Worm (Caenorhabditis elegans) whole organism, L2 larva: ENCODE data around the gene T08D10.3.

ENCODE experiments used
- C34F6.9 ChIP-seq: fragments of 150-350 bp; optimal IDR thresholded peaks from 2 replicates; lab custom pipeline; 2014; ENCODE audit warnings: missing biosample characterization, missing genetic modification characterization
- R02D3.7 ChIP-seq: fragments of 150-350 bp; optimal IDR thresholded peaks from 2 replicates; lab custom pipeline; 2014; ENCODE audit warnings: missing biosample characterization, missing genetic modification characterization
- ZK546.5 ChIP-seq: sonication (generic microtip); optimal IDR thresholded peaks from 2 replicates; lab custom pipeline; 2017; ENCODE audit warnings: missing biosample characterization, missing genetic modification characterization
- aly-2 ChIP-seq: fragments of 150-350 bp; optimal IDR thresholded peaks from 2 replicates; lab custom pipeline; 2014; ENCODE audit warnings: missing biosample characterization, missing genetic modification characterization
- blmp-1 ChIP-seq: sonication (generic microtip); optimal IDR thresholded peaks from 2 replicates; lab custom pipeline; 2017; ENCODE audit warnings: missing genetic modification characterization, mild to moderate bottlenecking, missing compliant biosample characterization, antibody characterized with exemption, moderate library complexity; ENCODE audit not compliant: insufficient read depth
- ceh-82 ChIP-seq: fragments of 150-350 bp; optimal IDR thresholded peaks from 2 replicates; lab custom pipeline; 2014; ENCODE audit warnings: missing biosample characterization, missing genetic modification characterization
- crh-2 ChIP-seq: sonication (generic microtip); optimal IDR thresholded peaks from 2 replicates; lab custom pipeline; 2017; ENCODE audit warnings: missing biosample characterization, missing genetic modification characterization
- elt-1 ChIP-seq: fragments of 150-350 bp; optimal IDR thresholded peaks from 2 replicates; lab custom pipeline; 2014; ENCODE audit warnings: missing biosample characterization, missing genetic modification characterization
- elt-3 ChIP-seq: sonication (generic microtip); optimal IDR thresholded peaks from 2 replicates; lab custom pipeline; 2017; ENCODE audit warnings: missing biosample characterization, missing genetic modification characterization
- fos-1 ChIP-seq: fragments of 150-350 bp; optimal IDR thresholded peaks from 2 replicates; lab custom pipeline; 2014; ENCODE audit warnings: missing biosample characterization, missing genetic modification characterization
- lin-13 ChIP-seq: fragments of 150-350 bp; optimal IDR thresholded peaks from 2 replicates; lab custom pipeline; 2014; ENCODE audit warnings: missing biosample characterization, missing genetic modification reagents, missing genetic modification characterization
- lin-39 ChIP-seq: fragments of 150-350 bp; optimal IDR thresholded peaks from 2 replicates; lab custom pipeline; 2014; ENCODE audit warnings: missing biosample characterization, missing genetic modification reagents, missing genetic modification characterization
- lsy-2 ChIP-seq, 2 experiments: fragments of 150-350 bp in 1 of 2; sonication (generic microtip) in 1 of 2; optimal IDR thresholded peaks; 2 replicates each; lab custom pipeline; 2014 to 2017; ENCODE audit warnings: missing biosample characterization in 2 of 2, missing genetic modification characterization in 2 of 2
- mab-5 ChIP-seq: fragments of 150-350 bp; optimal IDR thresholded peaks from 2 replicates; lab custom pipeline; 2014; ENCODE audit warnings: missing biosample characterization, missing genetic modification characterization
- mbf-1 ChIP-seq: sonication (generic microtip); optimal IDR thresholded peaks from 2 replicates; lab custom pipeline; 2017; ENCODE audit warnings: missing biosample characterization, missing genetic modification characterization
- mdl-1 ChIP-seq, 2 experiments: fragments of 150-350 bp in 1 of 2; sonication (generic microtip) in 1 of 2; optimal IDR thresholded peaks; 2 replicates each; lab custom pipeline; 2017; ENCODE audit warnings: missing biosample characterization in 2 of 2, missing genetic modification characterization in 2 of 2
- nhr-10 ChIP-seq: sonication (generic microtip); optimal IDR thresholded peaks from 2 replicates; lab custom pipeline; 2017; ENCODE audit warnings: missing biosample characterization, missing genetic modification characterization
- nhr-11 ChIP-seq: fragments of 150-350 bp; optimal IDR thresholded peaks from 2 replicates; lab custom pipeline; 2014; ENCODE audit warnings: missing biosample characterization, missing genetic modification characterization
- nhr-12 ChIP-seq: fragments of 150-350 bp; optimal IDR thresholded peaks from 2 replicates; lab custom pipeline; 2014; ENCODE audit warnings: missing biosample characterization, missing genetic modification characterization
- nhr-129 ChIP-seq: fragments of 150-350 bp; optimal IDR thresholded peaks from 2 replicates; lab custom pipeline; 2014; ENCODE audit warnings: missing biosample characterization, missing genetic modification characterization
- nhr-21 ChIP-seq: fragments of 150-350 bp; optimal IDR thresholded peaks from 2 replicates; lab custom pipeline; 2014; ENCODE audit warnings: missing biosample characterization, missing genetic modification characterization
- nhr-23 ChIP-seq: fragments of 150-350 bp; optimal IDR thresholded peaks from 2 replicates; lab custom pipeline; 2014; ENCODE audit warnings: missing biosample characterization, missing genetic modification reagents, missing genetic modification characterization
- nhr-237 ChIP-seq: fragments of 150-350 bp; optimal IDR thresholded peaks from 2 replicates; lab custom pipeline; 2014; ENCODE audit warnings: missing biosample characterization, missing genetic modification characterization
- nhr-6 ChIP-seq: fragments of 150-350 bp; optimal IDR thresholded peaks from 2 replicates; lab custom pipeline; 2014; ENCODE audit warnings: missing biosample characterization, missing genetic modification characterization
- nhr-77 ChIP-seq: fragments of 150-350 bp; optimal IDR thresholded peaks from 2 replicates; lab custom pipeline; 2014; ENCODE audit warnings: missing biosample characterization, missing genetic modification characterization
- skn-1 ChIP-seq: sonication (generic microtip); optimal IDR thresholded peaks from 2 replicates; lab custom pipeline; 2017; ENCODE audit warnings: missing biosample characterization, missing genetic modification characterization
- sma-3 ChIP-seq: sonication (generic microtip); optimal IDR thresholded peaks from 2 replicates; lab custom pipeline; 2016; ENCODE audit warnings: missing genetic modification reagents, missing genetic modification characterization, missing compliant biosample characterization
- sma-9 ChIP-seq, 2 experiments: fragments of 150-350 bp in 1 of 2; sonication (generic microtip) in 1 of 2; optimal IDR thresholded peaks; 2 replicates each; lab custom pipeline; 2014 to 2016; ENCODE audit warnings: missing genetic modification characterization in 2 of 2, mild to moderate bottlenecking in 1 of 2, missing biosample characterization in 1 of 2, missing compliant biosample characterization in 1 of 2, missing genetic modification reagents in 1 of 2, moderate library complexity in 1 of 2
- snpc-4 ChIP-seq: fragments of 150-350 bp; optimal IDR thresholded peaks from 2 replicates; lab custom pipeline; 2014; ENCODE audit warnings: missing biosample characterization, missing genetic modification characterization
- unc-39 ChIP-seq: fragments of 150-350 bp; optimal IDR thresholded peaks from 2 replicates; lab custom pipeline; 2014; ENCODE audit warnings: missing biosample characterization, missing genetic modification characterization
- unc-55 ChIP-seq: fragments of 150-350 bp; sonication (generic microtip); optimal IDR thresholded peaks from 3 replicates; lab custom pipeline; 2014; ENCODE audit warnings: missing biosample characterization, missing genetic modification reagents, missing genetic modification characterization
- unc-62 ChIP-seq: fragments of 150-350 bp; optimal IDR thresholded peaks from 2 replicates; lab custom pipeline; 2014; ENCODE audit warnings: missing biosample characterization, missing genetic modification reagents, missing genetic modification characterization
- zag-1 ChIP-seq: fragments of 150-350 bp; optimal IDR thresholded peaks from 2 replicates; lab custom pipeline; 2014; ENCODE audit warnings: missing biosample characterization, missing genetic modification characterization
- ztf-11 ChIP-seq: sonication (generic microtip); optimal IDR thresholded peaks from 2 replicates; lab custom pipeline; 2017; ENCODE audit warnings: missing biosample characterization, missing genetic modification characterization

T08D10.3 gene

DNA sequence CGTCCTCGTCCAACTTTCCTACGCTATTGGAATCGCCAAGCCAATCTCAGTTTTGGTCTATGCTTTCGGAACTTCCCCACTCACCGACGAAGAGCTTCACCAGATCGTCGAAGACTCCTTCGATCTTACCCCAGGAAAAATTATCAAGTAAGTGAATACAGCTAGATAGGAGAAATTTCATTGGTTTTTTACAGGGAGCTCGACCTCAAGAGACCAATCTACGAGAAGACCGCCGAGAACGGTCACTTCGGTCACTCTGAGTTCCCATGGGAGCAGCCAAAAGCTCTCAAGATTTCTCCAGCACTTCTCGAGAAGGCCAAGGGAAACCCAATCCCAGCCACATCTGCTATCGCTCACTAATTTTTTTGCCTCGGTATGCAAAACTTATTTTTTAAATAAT is 11.8 kb downstream of the T08D10.3 start:
- TF ChIP-seq zag-1 (no peak), nhr-129 (tag; lab: Kevin White, UChicago) (no peak), snpc-4 (no peak), lin-13 (no peak)
- TF ChIP-seq, all 48 proteins: peak for 0

DNA sequence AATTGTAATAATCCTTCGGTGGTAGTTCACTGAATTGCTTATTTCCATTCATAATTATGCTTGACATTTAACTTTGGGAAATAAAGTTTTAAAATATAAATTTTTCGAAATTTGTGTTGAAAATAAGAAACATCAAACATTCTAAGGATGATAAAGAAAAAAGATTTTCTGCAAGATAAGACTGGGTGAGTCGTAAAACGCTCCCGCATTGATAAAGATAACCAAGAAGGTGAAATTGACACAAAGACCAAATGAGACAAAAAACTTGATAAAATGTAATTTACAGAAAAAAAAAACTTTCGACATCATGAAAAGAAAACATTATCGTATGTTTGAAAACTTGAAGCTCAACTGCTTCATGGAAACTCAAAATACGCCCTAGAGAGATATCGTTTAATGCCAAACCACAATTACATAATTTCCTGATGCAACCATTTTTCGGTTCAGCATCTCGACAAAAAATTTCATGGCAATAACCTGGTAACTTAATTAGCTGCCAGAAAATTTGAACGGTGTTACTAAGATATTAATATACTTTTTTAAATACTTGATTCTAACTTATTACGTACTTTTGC is 12.9 kb downstream of the T08D10.3 start:
- no peak for TF ChIP-seq elt-3 (tag; lab: Kevin White, UChicago)
- no peak for TF ChIP-seq nhr-6 (tag; lab: Kevin White, UChicago)
- TF ChIP-seq aly-2 (tag; lab: Kevin White, UChicago) = no peak
- TF ChIP-seq mdl-1 (tag; optimal IDR thresholded peaks at IDR 0.05; lab: Kevin White, UChicago) = peak in 1 of 2 experiments; percentile 13
- TF ChIP-seq nhr-237 (tag; lab: Kevin White, UChicago) = no peak
- TF ChIP-seq sma-9 (GFP tag; optimal IDR thresholded peaks at IDR 0.05; lab: Kevin White, UChicago) = peak; percentile 25
- TF ChIP-seq sma-9 (tag; optimal IDR thresholded peaks at IDR 0.05; lab: Kevin White, UChicago) = no peak
- TF ChIP-seq fos-1 = peak; percentile 86
- TF ChIP-seq unc-62 (GFP tag; lab: Kevin White, UChicago) = no peak
- TF ChIP-seq sma-3 (GFP tag; lab: Kevin White, UChicago) = peak; percentile 21
- TF ChIP-seq unc-55 = no peak
- TF ChIP-seq ZK546.5 (tag; lab: Kevin White, UChicago) = no peak
- no peak for TF ChIP-seq nhr-21
- peak; percentile 59 for TF ChIP-seq crh-2 (tag; lab: Kevin White, UChicago)
- no peak for TF ChIP-seq lin-39 (tag; lab: Kevin White, UChicago)
- no peak for TF ChIP-seq mab-5 (tag; lab: Kevin White, UChicago)
- no peak for TF ChIP-seq C34F6.9
- TF ChIP-seq nhr-11 (tag; lab: Kevin White, UChicago) = no peak
- TF ChIP-seq nhr-12 (tag; lab: Kevin White, UChicago) = no peak
- TF ChIP-seq blmp-1 = no peak

DNA sequence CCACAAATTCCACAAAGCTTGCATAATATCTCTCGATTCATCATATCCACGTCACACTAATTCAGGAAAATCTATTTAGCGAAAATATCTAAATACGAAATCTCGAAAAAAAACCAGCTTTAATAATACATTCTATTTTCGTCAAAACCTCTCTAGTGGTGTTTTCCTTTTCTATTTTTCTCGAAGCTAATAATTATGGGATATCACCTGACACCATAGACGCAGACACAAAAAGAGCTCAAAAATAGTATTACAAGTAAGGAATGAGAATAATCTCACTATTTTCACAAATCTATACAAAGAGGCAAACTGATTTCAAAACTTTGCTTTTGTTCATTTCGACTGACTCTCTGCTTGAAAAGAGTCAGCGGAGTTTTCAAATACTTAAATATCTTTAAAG is 13.9 kb downstream of the T08D10.3 start:
- no peak for TF ChIP-seq mbf-1
- TF ChIP-seq skn-1 (tag; lab: Kevin White, UChicago) = no peak
- peak in 1 of 2 experiments; percentile 4 for TF ChIP-seq lsy-2 (tag; optimal IDR thresholded peaks at IDR 0.05; lab: Kevin White, UChicago)
- TF ChIP-seq C34F6.9 = peak; percentile 52
- no peak for TF ChIP-seq blmp-1
- TF ChIP-seq elt-1 (tag; lab: Kevin White, UChicago) = no peak
- TF ChIP-seq sma-9 (GFP tag; optimal IDR thresholded peaks at IDR 0.05; lab: Kevin White, UChicago) = peak; percentile 30
- TF ChIP-seq sma-9 (tag; optimal IDR thresholded peaks at IDR 0.05; lab: Kevin White, UChicago) = no peak
- TF ChIP-seq, all 48 proteins: peak for 3

DNA sequence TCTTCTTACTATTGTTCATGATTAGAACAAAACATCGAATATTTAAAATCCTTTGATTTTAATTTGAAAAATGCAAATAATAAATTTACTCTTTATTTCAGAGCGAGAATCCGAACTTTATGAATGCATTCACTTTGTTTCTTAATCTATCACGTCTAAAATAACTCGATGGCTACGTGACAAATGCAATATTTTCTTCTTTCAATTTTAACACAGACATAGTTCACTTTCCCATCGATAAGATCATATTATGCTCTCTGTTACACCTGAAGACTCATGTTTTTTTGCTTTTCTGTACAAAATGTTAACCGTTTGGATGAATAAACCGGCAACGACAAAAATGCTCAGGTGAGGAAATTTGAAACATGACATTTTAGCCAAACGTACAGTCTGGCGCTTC is 14.3 kb downstream of the T08D10.3 start:
- TF ChIP-seq ceh-82 (tag; lab: Kevin White, UChicago) (no peak), mbf-1 (no peak), aly-2 (tag; lab: Kevin White, UChicago) (no peak), unc-39 (tag; lab: Kevin White, UChicago) (no peak), nhr-11 (tag; lab: Kevin White, UChicago) (no peak), elt-1 (tag; lab: Kevin White, UChicago) (no peak), lin-13 (no peak), mab-5 (tag; lab: Kevin White, UChicago) (no peak), mdl-1 (tag; optimal IDR thresholded peaks at IDR 0.05; lab: Kevin White, UChicago) (no peak), nhr-10 (no peak), nhr-23 (tag; lab: Kevin White, UChicago) (no peak), unc-55 (no peak), R02D3.7 (tag; lab: Kevin White, UChicago) (no peak), lsy-2 (tag; optimal IDR thresholded peaks at IDR 0.05; lab: Kevin White, UChicago) (no peak), lin-39 (tag; lab: Kevin White, UChicago) (no peak)
- TF ChIP-seq, all 48 proteins: peak for 0

DNA sequence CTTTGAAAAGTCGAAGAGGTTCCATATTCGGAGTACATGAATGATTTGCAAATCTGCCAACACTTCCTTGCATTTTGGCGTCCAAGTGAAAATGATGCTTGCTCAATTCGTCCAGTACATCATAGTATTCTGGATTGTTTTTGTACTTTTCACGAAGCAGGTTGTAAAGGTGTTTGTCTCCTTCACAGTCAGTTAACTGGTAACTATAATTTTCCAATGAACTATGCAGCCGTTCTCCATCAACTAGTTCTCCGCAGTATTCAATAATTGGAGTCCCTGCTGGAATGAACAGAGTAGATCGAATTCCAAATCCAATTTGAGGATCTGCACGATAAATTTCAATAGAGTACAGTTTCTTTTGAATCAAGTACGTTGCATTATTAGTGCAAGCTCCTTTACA is 16.1 kb downstream of the T08D10.3 start:
- TF ChIP-seq unc-62 (GFP tag; lab: Kevin White, UChicago) (no peak), ZK546.5 (tag; lab: Kevin White, UChicago) (no peak), snpc-4 (no peak), ztf-11 (tag; lab: Kevin White, UChicago) (no peak), nhr-11 (tag; lab: Kevin White, UChicago) (no peak), nhr-12 (tag; lab: Kevin White, UChicago) (no peak), nhr-77 (no peak)
